Worm (Caenorhabditis elegans) whole organism, L1 larva: ENCODE data around the gene F59E12.17.
"Not testable (repeated sequence)": the region's sequence is repeated elsewhere in the genome, so short reads cannot be mapped to it uniquely, and the experiment has no call there.

Source experiments
- ceh-82 ChIP-seq, 3 experiments: fragments of 150-350 bp in 1 of 3; sonication (generic microtip) in 2 of 3; optimal IDR thresholded peaks; 2 replicates each; lab custom pipeline; 2014 to 2017; ENCODE audit warnings: missing biosample characterization in 3 of 3, missing genetic modification characterization in 3 of 3
- ceh-90 ChIP-seq: sonication (generic microtip); optimal IDR thresholded peaks from 2 replicates; lab custom pipeline; 2016; ENCODE audit warnings: missing genetic modification characterization, missing compliant biosample characterization
- isw-1 ChIP-seq: fragments of 200-800 bp; sonication (Bioruptor generic); IDR thresholded peaks from 2 replicates; pipeline ENCODE4 v1.3.6; 2022; ENCODE audit warnings: missing genetic modification characterization, missing compliant biosample characterization
- lin-39 ChIP-seq: fragments of 150-350 bp; optimal IDR thresholded peaks from 2 replicates; lab custom pipeline; 2014; ENCODE audit warnings: missing biosample characterization, missing genetic modification reagents, missing genetic modification characterization
- unc-130 ChIP-seq: fragments of 150-350 bp; optimal IDR thresholded peaks from 2 replicates; lab custom pipeline; 2017; ENCODE audit warnings: missing biosample characterization, missing genetic modification characterization, inconsistent platforms
- unc-86 ChIP-seq: sonication (generic microtip); optimal IDR thresholded peaks from 2 replicates; lab custom pipeline; 2016; ENCODE audit warnings: missing genetic modification characterization, missing compliant biosample characterization
- xbp-1 ChIP-seq: sonication (generic microtip); optimal IDR thresholded peaks from 2 replicates; lab custom pipeline; 2016; ENCODE audit warnings: missing genetic modification characterization, missing compliant biosample characterization
- zip-4 ChIP-seq: fragments of 200-800 bp; sonication (Bioruptor generic); optimal IDR thresholded peaks from 2 replicates; lab custom pipeline; 2018; ENCODE audit warnings: mild to moderate bottlenecking, missing genetic modification characterization, moderate library complexity, missing compliant biosample characterization

- TF ChIP-seq unc-86; xbp-1 (tag; lab: Kevin White, UChicago); lin-39; zip-4 (GFP tag; lab: Kevin White, UChicago); ceh-90; unc-130 (tag; lab: Kevin White, UChicago); ceh-82 (tag; optimal IDR thresholded peaks at IDR 0.05; lab: Kevin White, UChicago); isw-1 (GFP tag; lab: Robert Waterston, UW): not testable (repeated sequence)
Observed at ce11 chrII:5630851-5631401, 18.3 kb downstream of the F59E12.17 start, which contains the start of the genes F59E12.6 and npl-4.1.
